Worm (Caenorhabditis elegans) whole organism, midembryonic: ENCODE measurements around the gene Y47G7B.2.

ENCODE experiments used
- flt-1 ChIP-seq: fragments of 200-800 bp; sonication (Bioruptor generic); IDR thresholded peaks from 2 replicates; pipeline ENCODE4 v1.3.6; 2022; ENCODE audit warnings: missing genetic modification characterization, missing compliant biosample characterization
- klf-2 ChIP-seq: fragments of 200-800 bp; sonication (Bioruptor generic); conservative IDR thresholded peaks from 2 replicates; pipeline ENCODE4 v1.3.6; 2022; ENCODE audit warnings: missing genetic modification reagents, missing genetic modification characterization, missing compliant biosample characterization
- med-1 ChIP-seq: sonication (generic microtip); optimal IDR thresholded peaks from 2 replicates; lab custom pipeline; 2017; ENCODE audit warnings: missing genetic modification characterization, mild to moderate bottlenecking, missing compliant biosample characterization, antibody characterized with exemption, missing genetic modification reagents; ENCODE audit not compliant: insufficient read depth
- tab-1 ChIP-seq: fragments of 200-800 bp; sonication (Bioruptor generic); IDR thresholded peaks from 2 replicates; pipeline ENCODE4 v1.3.6; 2022; ENCODE audit warnings: missing genetic modification characterization, missing compliant biosample characterization
- ztf-23 ChIP-seq: fragments of 200-800 bp; sonication (Bioruptor generic); IDR thresholded peaks from 2 replicates; pipeline ENCODE4 v1.3.6; 2022; ENCODE audit warnings: missing genetic modification reagents, missing genetic modification characterization, missing compliant biosample characterization

ce11 chrII:2749595-2750048 is 41.8 kb upstream of the Y47G7B.2 start, which contains the start of gene F29A7.4:
- TF ChIP-seq ztf-23 (no peak), tab-1 (GFP tag; lab: Robert Waterston, UW) (no peak), klf-2 (GFP tag; lab: Robert Waterston, UW) (no peak), med-1 (GFP tag; lab: Kevin White, UChicago) (no peak), flt-1 (no peak)
